Fruit fly (Drosophila melanogaster) whole organism, embryonic: ENCODE results near the gene CG13829.
A peak's percentile ranks its signal among the peaks of the same experiment; 100 is the strongest.

Experiments
- CG10209 ChIP-seq: fragments of 200-800 bp; sonication (Bioruptor generic); optimal IDR thresholded peaks from 3 replicates; lab custom pipeline; 2017; ENCODE audit warnings: missing biosample characterization, mild to moderate bottlenecking, missing genetic modification characterization, missing genetic modification reagents
- CG10321 ChIP-seq: fragments of 200-800 bp; sonication (Bioruptor generic); IDR thresholded peaks from 2 replicates; pipeline ENCODE4 v1.3.6; 2022; ENCODE audit warnings: missing biosample characterization, missing genetic modification characterization
- CG12391 ChIP-seq: fragments of 200-800 bp; sonication (Bioruptor generic); optimal IDR thresholded peaks from 3 replicates; lab custom pipeline; 2018; ENCODE audit warnings: missing biosample characterization, mild to moderate bottlenecking, missing genetic modification characterization, moderate library complexity
- CG12659 ChIP-seq: fragments of 200-800 bp; sonication (Bioruptor generic); optimal IDR thresholded peaks from 3 replicates; lab custom pipeline; 2017; ENCODE audit warnings: mild to moderate bottlenecking, missing biosample characterization, missing genetic modification reagents, missing genetic modification characterization
- CG15514 ChIP-seq: fragments of 200-800 bp; sonication (Bioruptor generic); optimal IDR thresholded peaks from 3 replicates; lab custom pipeline; 2017; ENCODE audit warnings: missing biosample characterization, missing genetic modification characterization, mild to moderate bottlenecking, moderate library complexity, missing genetic modification reagents
- CG15601 ChIP-seq: fragments of 200-800 bp; sonication (Bioruptor generic); optimal IDR thresholded peaks from 3 replicates; lab custom pipeline; 2019; ENCODE audit warnings: missing biosample characterization, mild to moderate bottlenecking, missing genetic modification characterization, moderate library complexity
- CG16813 ChIP-seq: fragments of 200-800 bp; sonication (Bioruptor generic); IDR thresholded peaks from 3 replicates; pipeline ENCODE4 v1.3.6; 2022; ENCODE audit warnings: missing biosample characterization, missing genetic modification characterization; ENCODE audit not compliant: partially characterized antibody
- CG17186 ChIP-seq: fragments of 200-800 bp; sonication (Bioruptor generic); optimal IDR thresholded peaks from 3 replicates; lab custom pipeline; 2017; ENCODE audit warnings: missing biosample characterization, missing genetic modification reagents, missing genetic modification characterization
- CG17802 ChIP-seq: fragments of 200-800 bp; sonication (Bioruptor generic); optimal IDR thresholded peaks from 2 replicates; lab custom pipeline; 2018; ENCODE audit warnings: missing biosample characterization, mild to moderate bottlenecking, missing genetic modification characterization, moderate library complexity
- CG33557 ChIP-seq: fragments of 200-800 bp; sonication (Bioruptor generic); optimal IDR thresholded peaks from 2 replicates; lab custom pipeline; 2019; ENCODE audit warnings: missing biosample characterization, mild to moderate bottlenecking, missing genetic modification characterization, moderate library complexity
- CG3847 ChIP-seq: fragments of 200-800 bp; sonication (Bioruptor generic); IDR thresholded peaks from 2 replicates; pipeline ENCODE4 v1.3.6; 2022; ENCODE audit warnings: missing biosample characterization, missing genetic modification characterization
- CG43689 ChIP-seq: fragments of 200-800 bp; sonication (Bioruptor generic); IDR thresholded peaks from 2 replicates; pipeline ENCODE4 v1.3.6; 2022; ENCODE audit warnings: missing biosample characterization, missing genetic modification characterization
- CG6791 ChIP-seq: fragments of 200-800 bp; sonication (Bioruptor generic); IDR thresholded peaks from 3 replicates; pipeline ENCODE4 v1.3.6; 2022; ENCODE audit warnings: missing biosample characterization, missing genetic modification characterization; ENCODE audit not compliant: partially characterized antibody
- CG7271 ChIP-seq: fragments of 200-800 bp; sonication (Bioruptor generic); optimal IDR thresholded peaks from 2 replicates; lab custom pipeline; 2018; ENCODE audit warnings: missing biosample characterization, mild to moderate bottlenecking, missing genetic modification characterization, moderate library complexity
- CG7556 ChIP-seq: fragments of 200-800 bp; sonication (Bioruptor generic); optimal IDR thresholded peaks from 2 replicates; lab custom pipeline; 2017; ENCODE audit warnings: missing biosample characterization, mild to moderate bottlenecking, missing genetic modification characterization
- CG8944 ChIP-seq: fragments of 200-800 bp; sonication (Bioruptor generic); optimal IDR thresholded peaks from 3 replicates; lab custom pipeline; 2016; ENCODE audit warnings: missing biosample characterization, missing genetic modification characterization
- CG9437 ChIP-seq: fragments of 200-800 bp; sonication (Bioruptor generic); optimal IDR thresholded peaks from 2 replicates; lab custom pipeline; 2018; ENCODE audit warnings: missing biosample characterization, mild to moderate bottlenecking, missing genetic modification characterization
- Dad ChIP-seq: fragments of 200-800 bp; sonication (Bioruptor generic); optimal IDR thresholded peaks from 3 replicates; lab custom pipeline; 2016; ENCODE audit warnings: missing biosample characterization, missing genetic modification characterization
- Dip2 ChIP-seq: fragments of 200-800 bp; sonication (Bioruptor generic); IDR thresholded peaks from 2 replicates; pipeline ENCODE4 v1.3.6; 2022; ENCODE audit warnings: missing biosample characterization, missing genetic modification characterization
- Dll ChIP-seq: fragments of 200-800 bp; sonication (Bioruptor generic); IDR thresholded peaks from 4 replicates; pipeline ENCODE4 v1.3.6; 2022; ENCODE audit warnings: missing biosample characterization, missing genetic modification characterization; ENCODE audit not compliant: partially characterized antibody
- H2.0 ChIP-seq: fragments of 200-800 bp; sonication (Bioruptor generic); IDR thresholded peaks from 2 replicates; pipeline ENCODE4 v1.3.6; 2022; ENCODE audit warnings: missing biosample characterization, missing genetic modification characterization
- HHEX ChIP-seq: fragments of 200-800 bp; sonication (Bioruptor generic); optimal IDR thresholded peaks from 3 replicates; lab custom pipeline; 2017; ENCODE audit warnings: missing biosample characterization, mild to moderate bottlenecking, missing genetic modification characterization, missing genetic modification reagents
- Hey ChIP-seq: fragments of 200-800 bp; sonication (Bioruptor generic); optimal IDR thresholded peaks from 3 replicates; lab custom pipeline; 2018; ENCODE audit warnings: missing biosample characterization, mild to moderate bottlenecking, missing genetic modification characterization
- Hmr ChIP-seq: fragments of 200-800 bp; sonication (Bioruptor generic); optimal IDR thresholded peaks from 3 replicates; lab custom pipeline; 2017; ENCODE audit warnings: mild to moderate bottlenecking, missing biosample characterization, missing genetic modification reagents, missing genetic modification characterization
- NK7.1 ChIP-seq: fragments of 200-800 bp; sonication (Bioruptor generic); optimal IDR thresholded peaks from 3 replicates; lab custom pipeline; 2016; ENCODE audit warnings: missing biosample characterization, missing genetic modification characterization
- PHDP ChIP-seq: fragments of 200-800 bp; sonication (Bioruptor generic); optimal IDR thresholded peaks from 3 replicates; lab custom pipeline; 2018; ENCODE audit warnings: missing biosample characterization, mild to moderate bottlenecking, missing genetic modification characterization, moderate library complexity
- Ptx1 ChIP-seq: fragments of 200-800 bp; sonication (Bioruptor generic); IDR thresholded peaks from 2 replicates; pipeline ENCODE4 v1.3.6; 2022; ENCODE audit warnings: missing biosample characterization, missing genetic modification characterization
- Sox100B ChIP-seq: fragments of 200-800 bp; sonication (Bioruptor generic); optimal IDR thresholded peaks from 3 replicates; lab custom pipeline; 2018; ENCODE audit warnings: missing biosample characterization, mild to moderate bottlenecking, missing genetic modification characterization
- al ChIP-seq: fragments of 200-800 bp; sonication (Bioruptor generic); IDR thresholded peaks from 2 replicates; pipeline ENCODE4 v1.3.6; 2022; ENCODE audit warnings: missing biosample characterization, missing genetic modification characterization
- amos ChIP-seq: fragments of 200-800 bp; sonication (Bioruptor generic); IDR thresholded peaks from 2 replicates; pipeline ENCODE4 v1.3.6; 2022; ENCODE audit warnings: missing biosample characterization, missing genetic modification characterization; ENCODE audit not compliant: partially characterized antibody
- cad ChIP-seq: fragments of >200 bp; optimal IDR thresholded peaks from 2 replicates; lab custom pipeline; 2017; ENCODE audit warnings: missing biosample characterization, missing genetic modification characterization
- ci ChIP-seq: fragments of 200-800 bp; sonication (Bioruptor generic); IDR thresholded peaks from 3 replicates; pipeline ENCODE4 v1.3.6; 2022; ENCODE audit warnings: missing biosample characterization, missing genetic modification characterization
- crol ChIP-seq: fragments of 200-800 bp; sonication (Bioruptor generic); IDR thresholded peaks from 2 replicates; pipeline ENCODE4 v1.3.6; 2022; ENCODE audit warnings: missing biosample characterization, missing genetic modification characterization
- crp ChIP-seq, 2 experiments: fragments of 200-800 bp; sonication (Bioruptor generic); optimal IDR thresholded peaks; 2 replicates in 1 of 2; 3 replicates in 1 of 2; lab custom pipeline; 2017; ENCODE audit warnings: missing biosample characterization in 2 of 2, missing genetic modification characterization in 2 of 2, mild to moderate bottlenecking in 1 of 2, moderate library complexity in 1 of 2
- fd3F ChIP-seq: fragments of 200-800 bp; sonication (Bioruptor generic); optimal IDR thresholded peaks from 2 replicates; lab custom pipeline; 2018; ENCODE audit warnings: missing biosample characterization, mild to moderate bottlenecking, missing genetic modification characterization, moderate library complexity
- fu2 ChIP-seq: fragments of 200-800 bp; sonication (Bioruptor generic); optimal IDR thresholded peaks from 2 replicates; lab custom pipeline; 2016; ENCODE audit warnings: missing biosample characterization, missing genetic modification characterization
- grau ChIP-seq: fragments of 200-800 bp; optimal IDR thresholded peaks from 3 replicates; lab custom pipeline; 2019; ENCODE audit warnings: missing biosample characterization, mild to moderate bottlenecking, missing genetic modification characterization, moderate library complexity
- inv ChIP-seq: fragments of 200-800 bp; sonication (Bioruptor generic); IDR thresholded peaks from 2 replicates; pipeline ENCODE4 v1.3.6; 2022; ENCODE audit warnings: missing biosample characterization, missing genetic modification characterization; ENCODE audit not compliant: partially characterized antibody
- kay ChIP-seq: fragments of 200-800 bp; sonication (Bioruptor generic); optimal IDR thresholded peaks from 2 replicates; lab custom pipeline; 2016; ENCODE audit warnings: missing biosample characterization, missing genetic modification characterization
- prd ChIP-seq, 3 experiments: fragments of >200 bp in 2 of 3; fragments of 200-800 bp in 1 of 3; sonication (Bioruptor generic) in 1 of 3; optimal IDR thresholded peaks in 2 of 3; IDR thresholded peaks in 1 of 3; 2 replicates in 2 of 3; 3 replicates in 1 of 3; pipeline versions ENCODE4 v1.3.6 to Lab custom; 2017 to 2022; ENCODE audit warnings: missing biosample characterization in 1 of 3, missing genetic modification characterization in 1 of 3
- row ChIP-seq: fragments of 200-800 bp; sonication (Bioruptor generic); IDR thresholded peaks from 3 replicates; pipeline ENCODE4 v1.3.6; 2022; ENCODE audit warnings: missing biosample characterization, missing genetic modification characterization
- sisA ChIP-seq: fragments of 200-800 bp; sonication (Bioruptor generic); IDR thresholded peaks from 2 replicates; pipeline ENCODE4 v1.3.6; 2022; ENCODE audit warnings: missing biosample characterization, missing genetic modification characterization
- sqz ChIP-seq: fragments of 200-800 bp; sonication (Bioruptor generic); optimal IDR thresholded peaks from 3 replicates; lab custom pipeline; 2018; ENCODE audit warnings: missing biosample characterization, mild to moderate bottlenecking, missing genetic modification characterization
- tio ChIP-seq: fragments of 200-800 bp; sonication (Bioruptor generic); optimal IDR thresholded peaks from 2 replicates; lab custom pipeline; 2017; ENCODE audit warnings: missing biosample characterization, missing genetic modification characterization, inconsistent platforms
- tx ChIP-seq: fragments of 200-800 bp; sonication (Bioruptor generic); optimal IDR thresholded peaks from 2 replicates; lab custom pipeline; 2016; ENCODE audit warnings: missing biosample characterization, missing genetic modification characterization
- z ChIP-seq: fragments of 200-800 bp; sonication (Bioruptor generic); IDR thresholded peaks from 3 replicates; pipeline ENCODE4 v1.3.6; 2022; ENCODE audit warnings: missing biosample characterization, missing genetic modification characterization
- zfh1 ChIP-seq: fragments of 200-800 bp; sonication (Bioruptor generic); IDR thresholded peaks from 3 replicates; pipeline ENCODE4 v1.3.6; 2022; ENCODE audit warnings: missing biosample characterization, missing genetic modification characterization
- zfh2 ChIP-seq: fragments of 200-800 bp; sonication (Bioruptor generic); optimal IDR thresholded peaks from 2 replicates; lab custom pipeline; 2016; ENCODE audit warnings: missing biosample characterization, missing genetic modification characterization

Gene CG13829

DNA sequence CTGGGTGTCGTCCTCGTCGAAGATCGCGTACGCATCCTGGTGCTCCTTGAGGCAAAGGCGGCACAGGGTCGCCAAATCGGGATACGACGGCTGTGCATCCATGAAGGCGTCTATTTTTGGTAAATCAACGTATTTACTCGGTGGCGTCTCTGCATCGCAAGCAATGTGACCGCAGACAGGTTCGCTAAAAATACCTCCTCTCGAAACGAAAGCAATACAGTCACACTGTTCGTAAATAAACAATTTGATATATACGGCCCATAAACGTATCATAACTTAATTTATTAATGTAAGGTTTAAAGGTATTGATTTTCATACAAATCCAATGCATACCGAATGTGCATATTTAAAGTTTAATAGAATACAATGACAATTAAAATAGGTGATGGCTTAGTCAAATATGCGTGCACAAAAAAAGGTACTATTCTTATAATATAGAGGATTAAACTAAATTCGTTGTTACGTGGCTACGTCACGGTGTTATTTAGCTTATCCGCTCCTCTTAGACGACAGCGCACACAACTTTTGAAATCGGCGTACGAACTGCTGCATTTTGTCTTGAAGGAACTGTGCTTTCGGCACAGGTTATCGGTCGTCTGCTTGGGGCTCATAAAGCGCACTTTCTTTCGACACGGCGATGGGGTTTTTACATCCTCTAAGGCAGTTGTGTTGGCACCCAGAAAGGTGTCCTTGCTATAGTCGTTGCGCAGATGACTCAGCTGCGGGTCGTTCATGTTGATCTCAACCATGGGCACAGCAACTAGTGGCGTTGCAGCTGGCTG lies 34.7 kb downstream of the CG13829 start, which contains the start of gene CG31365 (continued):
- TF ChIP-seq zfh1 (GFP tag; lab: Robert Waterston, UW) (0 out of 3 replicates have a peak, but pooled peaks have one; percentile 4), cad (GFP tag; lab: Kevin White, UChicago) (no peak), CG16813 (GFP tag; lab: Robert Waterston, UW) (no peak), kay (no peak), CG10321 (GFP tag; lab: Robert Waterston, UW) (peak; percentile 11; the same call in 1 of the 2 replicates), inv (GFP tag; lab: Robert Waterston, UW) (no peak), CG33557 (peak; percentile 6), row (peak; percentile 44; the same call in 2 of the 3 replicates), fu2 (no peak), Ptx1 (no peak), CG12659 (peak; percentile 41), crol (GFP tag; lab: Robert Waterston, UW) (no peak), CG7556 (no peak), tx (GFP tag; lab: Kevin White, UChicago) (no peak), CG43689 (GFP tag; lab: Robert Waterston, UW) (no peak), z (GFP tag; lab: Robert Waterston, UW) (no peak), sqz (no peak), CG10209 (no peak), Dll (GFP tag; lab: Robert Waterston, UW) (peak; percentile 15; the same call in 1 of the 4 replicates), CG9437 (GFP tag; lab: Kevin White, UChicago) (peak; percentile 68), CG8944 (GFP tag; lab: Kevin White, UChicago) (no peak), sisA (GFP tag; lab: Robert Waterston, UW) (no peak), CG15514 (GFP tag; lab: Kevin White, UChicago) (no peak), grau (tag; lab: Kevin White, UChicago) (no peak), Dip2 (GFP tag; lab: Robert Waterston, UW) (no peak), PHDP (tag; lab: Kevin White, UChicago) (peak; percentile 1), CG7271 (no peak), zfh2 (GFP tag; lab: Kevin White, UChicago) (no peak), CG17802 (tag; lab: Kevin White, UChicago) (no peak), al (GFP tag; lab: Robert Waterston, UW) (no peak), NK7.1 (no peak), amos (GFP tag; lab: Robert Waterston, UW) (no peak), fd3F (GFP tag; lab: Kevin White, UChicago) (no peak), CG17186 (peak; percentile 2), tio (GFP tag; lab: Kevin White, UChicago) (no peak), Hmr (GFP tag; lab: Kevin White, UChicago) (no peak), CG12391 (tag; lab: Kevin White, UChicago) (peak; percentile 31), ci (peak; percentile 24; the same call in 1 of the 3 replicates), Sox100B (GFP tag; lab: Kevin White, UChicago) (no peak), HHEX (no peak), CG15601 (no peak), crp (GFP tag; optimal IDR thresholded peaks at IDR 0.05; lab: Kevin White, UChicago) (no peak), CG6791 (GFP tag; lab: Robert Waterston, UW) (no peak), CG3847 (no peak), Dad (GFP tag; lab: Kevin White, UChicago) (no peak), prd (optimal IDR thresholded peaks at IDR 0.05; lab: Kevin White, UChicago) (no peak), prd (GFP tag; IDR thresholded peaks at IDR 0.05; lab: Robert Waterston, UW) (no peak), Hey (tag; lab: Kevin White, UChicago) (no peak), H2.0 (GFP tag; lab: Robert Waterston, UW) (no peak)
